Fruit fly (Drosophila melanogaster): ENCODE results near the gene CG7394.

Gene CG7394

dm6 chr3L:11525765-11526164 lies 36.0 kb upstream of the CG7394 start (continued):
- TF ChIP-seq CG4318 (GFP tag; optimal IDR thresholded peaks at IDR 0.05): no peak

dm6 chr3L:11526644-11527184 lies 35.1 kb upstream of the CG7394 start:
- TF ChIP-seq svp (GFP tag): peak; percentile 72
- TF ChIP-seq CG11762 (GFP tag; optimal IDR thresholded peaks at IDR 0.05; ENCODE audit: insufficient read depth): no peak
- TF ChIP-seq CG6808 (GFP tag; optimal IDR thresholded peaks at IDR 0.05): no peak
- no peak for TF ChIP-seq topi (GFP tag; optimal IDR thresholded peaks at IDR 0.05)
- TF ChIP-seq CG34406 (GFP tag; optimal IDR thresholded peaks at IDR 0.05): no peak
- no peak for TF ChIP-seq Hr38 (GFP tag; optimal IDR thresholded peaks at IDR 0.05)
- TF ChIP-seq vri (GFP tag; optimal IDR thresholded peaks at IDR 0.05): peak; percentile 7
- peak; percentile 11 for TF ChIP-seq Sox14 (GFP tag; optimal IDR thresholded peaks at IDR 0.05)

- TF ChIP-seq esn (GFP tag; optimal IDR thresholded peaks at IDR 0.05) (no peak), CG16779 (tag; optimal IDR thresholded peaks at IDR 0.05) (no peak), Eip78C (GFP tag) (peak; percentile 33), vri (GFP tag; optimal IDR thresholded peaks at IDR 0.05) (peak; percentile 60), CG15336 (GFP tag; IDR thresholded peaks at IDR 0.05) (0 out of 2 replicates have a peak, but pooled peaks have one; percentile 17), fkh (GFP tag; optimal IDR thresholded peaks at IDR 0.05) (peak; percentile 90)
These were observed 33.3 kb upstream of the CG7394 start for dm6 chr3L:11528397-11528923.

- TF ChIP-seq CG11902 (GFP tag; optimal IDR thresholded peaks at IDR 0.05) (no peak), CG4318 (GFP tag; optimal IDR thresholded peaks at IDR 0.05) (no peak), Hr4 (GFP tag; optimal IDR thresholded peaks at IDR 0.05) (no peak), Sox15 (GFP tag; optimal IDR thresholded peaks at IDR 0.05) (no peak), Eip78C (GFP tag) (no peak), Blimp-1 (GFP tag; optimal IDR thresholded peaks at IDR 0.05) (no peak), CG9139 (GFP tag; optimal IDR thresholded peaks at IDR 0.05) (no peak), esn (GFP tag; optimal IDR thresholded peaks at IDR 0.05) (no peak), CG8319 (GFP tag; optimal IDR thresholded peaks at IDR 0.05) (no peak)
These were observed 32.1 kb upstream of the CG7394 start for dm6 chr3L:11529707-11530106.

- TF ChIP-seq fkh (GFP tag; optimal IDR thresholded peaks at IDR 0.05) (peak; percentile 61), fd59A (GFP tag; optimal IDR thresholded peaks at IDR 0.05) (no peak)
These were observed 31.4 kb upstream of the CG7394 start for dm6 chr3L:11530370-11530769.

- TF ChIP-seq pdm3 (GFP tag; optimal IDR thresholded peaks at IDR 0.05): no peak
- TF ChIP-seq Ets96B (tag; optimal IDR thresholded peaks at IDR 0.05): no peak
- no peak for TF ChIP-seq CG8632 (GFP tag; optimal IDR thresholded peaks at IDR 0.05)
- peak; percentile 20 for TF ChIP-seq Eip93F (GFP tag; optimal IDR thresholded peaks at IDR 0.05)
- peak; percentile 57 for TF ChIP-seq Eip78C (GFP tag)
- TF ChIP-seq fkh (GFP tag; optimal IDR thresholded peaks at IDR 0.05): peak; percentile 19
- TF ChIP-seq Sox14 (GFP tag; optimal IDR thresholded peaks at IDR 0.05): peak; percentile 17
These were observed 30.5 kb upstream of the CG7394 start for dm6 chr3L:11531300-11531699.

dm6 chr3L:11531994-11532732 lies 29.6 kb upstream of the CG7394 start:
- peak; percentile 28 for TF ChIP-seq CG6276 (GFP tag; optimal IDR thresholded peaks at IDR 0.05)
- no peak for TF ChIP-seq CG11902 (GFP tag; optimal IDR thresholded peaks at IDR 0.05)
- TF ChIP-seq Eip78C (GFP tag): peak; percentile 56
- peak; percentile 15; the same call in 1 of the 2 replicates for TF ChIP-seq CG15336 (GFP tag; IDR thresholded peaks at IDR 0.05)
- no peak for TF ChIP-seq Ets21C (GFP tag; optimal IDR thresholded peaks at IDR 0.05)
- no peak for TF ChIP-seq Blimp-1 (GFP tag; optimal IDR thresholded peaks at IDR 0.05)
- peak; percentile 46 for TF ChIP-seq CG32006 (GFP tag; optimal IDR thresholded peaks at IDR 0.05)
- peak; percentile 7 for TF ChIP-seq CG3032 (tag; optimal IDR thresholded peaks at IDR 0.05)
- TF ChIP-seq Gug (GFP tag; IDR thresholded peaks at IDR 0.05): no peak
- no peak for TF ChIP-seq fd59A (GFP tag; optimal IDR thresholded peaks at IDR 0.05)

Data from whole organism, prepupa.